Worm (Caenorhabditis elegans): ENCODE results near the gene T26A8.3.
A peak's percentile ranks its signal among the peaks of the same experiment; 100 is the strongest.

The T26A8.3 gene

DNA sequence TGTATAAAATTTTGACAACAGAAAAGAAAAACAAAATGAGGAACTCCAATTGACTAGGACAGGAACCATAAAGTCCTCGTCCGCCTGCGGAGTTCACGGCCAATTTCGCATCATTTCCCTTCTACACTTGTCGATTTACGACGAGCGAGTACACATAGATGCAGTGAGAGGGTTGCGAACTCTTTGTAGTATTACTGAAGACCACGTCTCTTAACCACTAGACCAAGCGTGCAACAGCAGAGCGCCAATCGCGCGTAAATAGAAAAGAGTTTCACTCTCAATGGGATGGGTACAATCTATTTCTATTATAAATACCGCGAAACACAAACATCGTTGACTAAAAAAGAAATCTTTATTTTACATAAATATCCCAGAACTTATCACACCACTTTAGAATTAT is 51.1 kb downstream of the T26A8.3 start (continued):
- TF ChIP-seq lsy-12 (tag; optimal IDR thresholded peaks at IDR 0.05): peak; percentile 79
- TF ChIP-seq nhr-76 (tag; optimal IDR thresholded peaks at IDR 0.05): no peak
- TF ChIP-seq nhr-237 (tag; optimal IDR thresholded peaks at IDR 0.05): no peak
- TF ChIP-seq fos-1 (tag; optimal IDR thresholded peaks at IDR 0.05): no peak
- TF ChIP-seq elt-3 (tag; optimal IDR thresholded peaks at IDR 0.05): no peak
- TF ChIP-seq unc-62 (GFP tag; optimal IDR thresholded peaks at IDR 0.05): no peak
- TF ChIP-seq nhr-77 (tag; optimal IDR thresholded peaks at IDR 0.05): no peak
- TF ChIP-seq ceh-28 (tag; optimal IDR thresholded peaks at IDR 0.05): no peak
